Fruit fly (Drosophila melanogaster) whole organism, wandering third instar larva: Measurements from ENCODE around the gene CG33630.

Experiments
- HLH106 ChIP-seq: fragments of 200-800 bp; optimal IDR thresholded peaks from 3 replicates; lab custom pipeline; 2019; ENCODE audit warnings: missing biosample characterization, mild to moderate bottlenecking, missing genetic modification characterization, moderate library complexity
- Hr78 ChIP-seq: fragments of >200 bp; optimal IDR thresholded peaks from 2 replicates; lab custom pipeline; 2017; ENCODE audit warnings: missing biosample characterization, missing genetic modification characterization
- Jra ChIP-seq: sonication (Bioruptor generic); optimal IDR thresholded peaks from 2 replicates; lab custom pipeline; 2016; ENCODE audit warnings: missing biosample characterization, missing genetic modification characterization
- OdsH ChIP-seq: fragments of 200-800 bp; sonication (Bioruptor generic); optimal IDR thresholded peaks from 2 replicates; lab custom pipeline; 2016; ENCODE audit warnings: missing biosample characterization, mild to moderate bottlenecking, missing genetic modification characterization
- Rel ChIP-seq, 2 experiments: fragments of 200-800 bp; sonication (Bioruptor generic) in 1 of 2; optimal IDR thresholded peaks; 2 replicates in 1 of 2; 3 replicates in 1 of 2; lab custom pipeline; 2016 to 2019; ENCODE audit warnings: mild to moderate bottlenecking in 2 of 2, missing biosample characterization in 2 of 2, missing genetic modification characterization in 2 of 2, moderate library complexity in 1 of 2
- Sp1 ChIP-seq: fragments of 200-800 bp; sonication (Bioruptor generic); optimal IDR thresholded peaks from 3 replicates; lab custom pipeline; 2019; ENCODE audit warnings: missing biosample characterization, mild to moderate bottlenecking, missing genetic modification characterization, moderate library complexity
- br ChIP-seq: fragments of 200-800 bp; sonication (Bioruptor generic); optimal IDR thresholded peaks from 2 replicates; lab custom pipeline; 2016; ENCODE audit warnings: missing biosample characterization, missing genetic modification characterization
- brk ChIP-seq: fragments of 200-800 bp; sonication (Bioruptor generic); optimal IDR thresholded peaks from 2 replicates; lab custom pipeline; 2016; ENCODE audit warnings: missing biosample characterization, mild to moderate bottlenecking, missing genetic modification characterization
- ey ChIP-seq: fragments of 200-800 bp; sonication (Bioruptor generic); optimal IDR thresholded peaks from 2 replicates; lab custom pipeline; 2016; ENCODE audit warnings: missing biosample characterization, missing genetic modification characterization
- foxo ChIP-seq, 2 experiments: fragments of 200-800 bp; sonication (Bioruptor generic); optimal IDR thresholded peaks; 2 replicates in 1 of 2; 3 replicates in 1 of 2; lab custom pipeline; 2016 to 2017; ENCODE audit warnings: missing biosample characterization in 2 of 2, missing genetic modification characterization in 2 of 2
- fru ChIP-seq: fragments of 200-800 bp; sonication (Bioruptor generic); optimal IDR thresholded peaks from 3 replicates; lab custom pipeline; 2016; ENCODE audit warnings: missing biosample characterization, mild to moderate bottlenecking, missing genetic modification characterization
- h ChIP-seq: fragments of 200-800 bp; sonication (Bioruptor generic); optimal IDR thresholded peaks from 3 replicates; lab custom pipeline; 2016; ENCODE audit warnings: missing biosample characterization, mild to moderate bottlenecking, missing genetic modification characterization
- pan ChIP-seq: fragments of >200 bp; optimal IDR thresholded peaks from 2 replicates; lab custom pipeline; 2017
- psq ChIP-seq: fragments of 200-800 bp; sonication (Bioruptor generic); optimal IDR thresholded peaks from 3 replicates; lab custom pipeline; 2017; ENCODE audit warnings: missing biosample characterization, mild to moderate bottlenecking, missing genetic modification characterization, moderate library complexity
- rgr ChIP-seq: fragments of 200-800 bp; sonication (Bioruptor generic); optimal IDR thresholded peaks from 3 replicates; lab custom pipeline; 2016; ENCODE audit warnings: missing biosample characterization, mild to moderate bottlenecking, missing genetic modification characterization
- sv ChIP-seq: fragments of 200-800 bp; sonication (Bioruptor generic); optimal IDR thresholded peaks from 3 replicates; lab custom pipeline; 2016; ENCODE audit warnings: missing biosample characterization, missing genetic modification characterization
- tai ChIP-seq: sonication (Bioruptor generic); optimal IDR thresholded peaks from 2 replicates; lab custom pipeline; 2016; ENCODE audit warnings: missing biosample characterization, missing genetic modification characterization

CG33630 gene

DNA sequence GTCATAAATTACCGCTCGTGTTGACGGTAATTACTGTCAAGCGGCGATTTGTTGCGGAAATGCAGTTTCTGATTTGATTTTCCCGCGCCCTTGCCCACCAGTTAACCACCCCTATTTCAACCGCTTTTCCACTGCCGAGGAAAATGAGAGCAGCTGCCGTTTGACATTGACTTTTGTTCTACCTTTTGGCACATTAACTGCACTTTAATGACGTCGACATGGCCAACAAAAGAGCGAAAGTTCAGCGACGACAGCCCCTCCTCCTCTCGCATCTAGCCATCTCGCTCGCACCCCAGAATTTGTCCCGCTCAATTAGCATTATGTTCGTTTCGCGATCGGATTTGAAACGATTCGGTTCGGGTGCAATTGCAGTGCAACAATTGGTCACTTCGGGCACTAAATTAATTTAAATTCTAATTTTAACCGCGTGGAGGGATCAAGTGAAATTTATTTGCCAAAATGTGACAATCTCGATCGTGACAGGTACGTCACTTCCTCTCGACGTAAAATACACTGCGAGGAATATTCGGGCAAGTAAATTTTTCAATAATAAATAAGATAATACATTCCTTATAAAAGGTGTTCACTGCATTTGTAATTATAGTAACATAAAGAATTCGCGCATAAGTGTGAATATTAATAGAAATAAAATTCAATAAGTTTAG, 48.9 kb downstream of the CG33630 start:
- TF ChIP-seq ey (GFP tag; lab: Kevin White, UChicago): no peak
- TF ChIP-seq tai (GFP tag; lab: Kevin White, UChicago): no peak
- no peak for TF ChIP-seq Rel (GFP tag; optimal IDR thresholded peaks at IDR 0.05; lab: Kevin White, UChicago)
- TF ChIP-seq Rel (tag; optimal IDR thresholded peaks at IDR 0.05; lab: Kevin White, UChicago): no peak
- TF ChIP-seq foxo (GFP tag; optimal IDR thresholded peaks at IDR 0.05; lab: Kevin White, UChicago): no peak
- TF ChIP-seq Sp1 (GFP tag; lab: Kevin White, UChicago): no peak

DNA sequence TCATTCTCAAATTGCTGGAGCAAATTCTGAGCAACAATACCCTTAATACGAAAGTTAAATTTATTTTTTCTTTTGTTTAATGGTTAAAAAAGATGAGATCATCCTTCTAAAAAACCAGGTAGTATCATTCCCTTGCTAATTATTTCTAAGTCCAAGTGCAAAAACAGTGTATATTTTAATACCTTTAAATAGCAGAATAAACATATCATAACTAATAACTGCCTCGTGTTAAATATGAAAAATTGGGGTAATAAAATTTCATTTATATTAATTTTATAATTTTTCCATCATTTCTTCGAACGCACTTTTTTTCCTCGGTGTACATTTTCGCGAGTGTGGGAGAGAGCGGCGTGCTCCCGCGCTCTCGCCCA, 49.4 kb downstream of the CG33630 start:
- TF ChIP-seq HLH106 (tag; lab: Kevin White, UChicago) (peak; percentile 24), fru (GFP tag; lab: Kevin White, UChicago) (peak; percentile 20), rgr (peak; percentile 20), br (GFP tag; lab: Kevin White, UChicago) (no peak), Sp1 (GFP tag; lab: Kevin White, UChicago) (peak; percentile 14), foxo (GFP tag; optimal IDR thresholded peaks at IDR 0.05; lab: Kevin White, UChicago) (peak in 1 of 2 experiments; percentile 46)
- TF ChIP-seq, all 38 proteins: peak for 5

DNA sequence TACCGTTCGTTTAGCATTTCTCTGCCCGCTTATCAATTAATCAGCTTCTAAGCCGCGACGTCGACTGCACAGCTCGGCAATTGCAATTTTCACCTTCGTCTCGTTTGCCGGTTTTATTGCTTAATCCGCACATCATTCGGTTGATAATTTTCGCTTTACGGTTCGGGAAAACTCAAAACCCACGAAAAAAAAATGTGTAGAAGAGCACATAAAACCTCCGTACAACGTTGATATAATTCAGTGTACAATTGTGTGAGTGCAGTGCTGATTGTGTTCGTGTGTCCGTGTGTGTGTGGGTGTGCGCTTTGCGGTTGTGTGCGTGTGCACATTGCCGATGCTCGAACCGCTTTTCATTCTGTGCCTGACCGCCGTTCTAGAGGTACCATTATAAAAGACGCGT, 49.8 kb downstream of the CG33630 start, which contains the start of gene CAH7:
CAH7 (plus strand) TSS at position 43 of the 400 bp plus-strand sequence.
- TF ChIP-seq h (GFP tag; lab: Kevin White, UChicago) (no peak), sv (GFP tag; lab: Kevin White, UChicago) (no peak), pan (lab: Kevin White, UChicago) (no peak), psq (GFP tag; lab: Kevin White, UChicago) (no peak), brk (GFP tag; lab: Kevin White, UChicago) (no peak), foxo (GFP tag; optimal IDR thresholded peaks at IDR 0.05; lab: Kevin White, UChicago) (no peak), OdsH (GFP tag; lab: Kevin White, UChicago) (no peak), Hr78 (GFP tag; lab: Kevin White, UChicago) (no peak), Jra (GFP tag; lab: Kevin White, UChicago) (no peak)
